Worm (Caenorhabditis elegans): Measurements from ENCODE around the gene chdh-1.

- TF ChIP-seq fos-1 (tag; optimal IDR thresholded peaks at IDR 0.05) (no peak), nhr-102 (tag; optimal IDR thresholded peaks at IDR 0.05) (no peak), pha-4 (GFP tag; IDR thresholded peaks at IDR 0.05) (no peak), pha-4 (tag; optimal IDR thresholded peaks at IDR 0.05) (no peak), nhr-111 (GFP tag; optimal IDR thresholded peaks at IDR 0.05) (no peak), spr-3 (GFP tag; optimal IDR thresholded peaks at IDR 0.05) (no peak), spr-1 (tag; optimal IDR thresholded peaks at IDR 0.05) (no peak), zfp-3 (GFP tag; conservative IDR thresholded peaks at IDR 0.05) (no peak), egl-43 (GFP tag; IDR thresholded peaks at IDR 0.05) (no peak), snpc-4 (tag; optimal IDR thresholded peaks at IDR 0.05) (no peak)
These were observed 31.6 kb upstream of the chdh-1 start for ce11 chrII:8730281-8730680.

All from whole organism, L4 larva.